Fruit fly (Drosophila melanogaster): ENCODE measurements around the gene Nup93-2.

Gene Nup93-2

dm6 chr3R:14879207-14879863 is 18.8 kb downstream of the Nup93-2 start, which contains the start of gene CG3631 (continued):
- peak; percentile 29 for TF ChIP-seq Ets97D (GFP tag; optimal IDR thresholded peaks at IDR 0.05)
- peak; percentile 95 for TF ChIP-seq Dp (GFP tag; optimal IDR thresholded peaks at IDR 0.05)
- peak; percentile 34 for TF ChIP-seq hbn (GFP tag; IDR thresholded peaks at IDR 0.05; ENCODE audit: partially characterized antibody)
- TF ChIP-seq CG10565 (GFP tag; optimal IDR thresholded peaks at IDR 0.05) = no peak
- TF ChIP-seq Elba2 (GFP tag; optimal IDR thresholded peaks at IDR 0.05) = peak; percentile 38
- peak; percentile 65 for TF ChIP-seq dm (GFP tag; optimal IDR thresholded peaks at IDR 0.05)
- peak; percentile 61 for TF ChIP-seq sens (GFP tag)
- 0 out of 3 replicates have a peak, but pooled peaks have one; percentile 6 for TF ChIP-seq mld (GFP tag; IDR thresholded peaks at IDR 0.05; ENCODE audit: partially characterized antibody)
- TF ChIP-seq CG17385 (GFP tag; optimal IDR thresholded peaks at IDR 0.05) = peak; percentile 81
- TF ChIP-seq CTCF (GFP tag; optimal IDR thresholded peaks at IDR 0.05) = peak; percentile 21
- peak; percentile 39 for TF ChIP-seq zf30C (GFP tag; optimal IDR thresholded peaks at IDR 0.05)
- peak; percentile 9 for TF ChIP-seq Nf-YC (tag; optimal IDR thresholded peaks at IDR 0.05)
- TF ChIP-seq CG17568 (GFP tag; optimal IDR thresholded peaks at IDR 0.05) = no peak
- peak; percentile 10 for TF ChIP-seq nmo (GFP tag; optimal IDR thresholded peaks at IDR 0.05)
- peak; percentile 89 for TF ChIP-seq MBD-R2 (GFP tag; IDR thresholded peaks at IDR 0.05)
- TF ChIP-seq CG4360 (GFP tag; IDR thresholded peaks at IDR 0.05) = no peak
- peak; percentile 44 for TF ChIP-seq CG14710 (tag; optimal IDR thresholded peaks at IDR 0.05)
- TF ChIP-seq pfk (GFP tag; optimal IDR thresholded peaks at IDR 0.05) = no peak
- 0 out of 4 replicates have a peak, but pooled peaks have one; percentile 31 for TF ChIP-seq Dll (GFP tag; IDR thresholded peaks at IDR 0.05; ENCODE audit: partially characterized antibody)
- 0 out of 3 replicates have a peak, but pooled peaks have one; percentile 34 for TF ChIP-seq CG34224 (GFP tag; IDR thresholded peaks at IDR 0.05; ENCODE audit: partially characterized antibody)
- TF ChIP-seq stwl (tag; optimal IDR thresholded peaks at IDR 0.05) = peak; percentile 44
- TF ChIP-seq ind (GFP tag; optimal IDR thresholded peaks at IDR 0.05) = no peak
- peak; percentile 32 for TF ChIP-seq trem (tag; optimal IDR thresholded peaks at IDR 0.05)
- peak; percentile 52 for TF ChIP-seq Sin3A (optimal IDR thresholded peaks at IDR 0.05)
- peak; percentile 26 for TF ChIP-seq CG15514 (GFP tag; optimal IDR thresholded peaks at IDR 0.05)
- peak; percentile 88 to 97 for TF ChIP-seq crp (GFP tag; optimal IDR thresholded peaks at IDR 0.05)
- peak; percentile 33 for TF ChIP-seq cwo (GFP tag; optimal IDR thresholded peaks at IDR 0.05)
- peak; percentile 96 for TF ChIP-seq CG7928 (GFP tag; optimal IDR thresholded peaks at IDR 0.05)
- TF ChIP-seq fd64A (GFP tag; optimal IDR thresholded peaks at IDR 0.05) = no peak
- no peak for TF ChIP-seq CG6254 (GFP tag; optimal IDR thresholded peaks at IDR 0.05)
- peak; percentile 98 for TF ChIP-seq E2f2 (GFP tag; IDR thresholded peaks at IDR 0.05)
- TF ChIP-seq HLH4C (GFP tag; IDR thresholded peaks at IDR 0.05; ENCODE audit: partially characterized antibody) = peak; percentile 43; the same call in 1 of the 3 replicates
- TF ChIP-seq CG8281 (tag; optimal IDR thresholded peaks at IDR 0.05) = no peak
- no peak for TF ChIP-seq CG5245 (GFP tag; optimal IDR thresholded peaks at IDR 0.05)
- 0 out of 2 replicates have a peak, but pooled peaks have one; percentile 14 for TF ChIP-seq sna (GFP tag; IDR thresholded peaks at IDR 0.05; ENCODE audit: partially characterized antibody)
- peak; percentile 25 for TF ChIP-seq BEAF-32 (GFP tag; optimal IDR thresholded peaks at IDR 0.05)
- peak; percentile 20 for TF ChIP-seq Hmr (GFP tag; optimal IDR thresholded peaks at IDR 0.05)
- TF ChIP-seq slp2 (GFP tag; optimal IDR thresholded peaks at IDR 0.05) = peak; percentile 3
- peak; percentile 5 for TF ChIP-seq CG17829 (tag; optimal IDR thresholded peaks at IDR 0.05)
- no peak for TF ChIP-seq fru (optimal IDR thresholded peaks at IDR 0.05)
- TF ChIP-seq CG34422 (GFP tag; IDR thresholded peaks at IDR 0.05) = peak; percentile 87; the same call in 2 of the 3 replicates
- peak; percentile 30 for TF ChIP-seq CG2116 (GFP tag; optimal IDR thresholded peaks at IDR 0.05)
- TF ChIP-seq CHES-1-like (GFP tag; optimal IDR thresholded peaks at IDR 0.05) = peak; percentile 55
- no peak for TF ChIP-seq CG12744 (GFP tag; optimal IDR thresholded peaks at IDR 0.05)
- TF ChIP-seq psq (GFP tag; optimal IDR thresholded peaks at IDR 0.05) = peak; percentile 74
- TF ChIP-seq CG13287 (GFP tag; IDR thresholded peaks at IDR 0.05; ENCODE audit: partially characterized antibody) = peak; percentile 56
- TF ChIP-seq CG1603 (tag; optimal IDR thresholded peaks at IDR 0.05) = peak; percentile 50
- TF ChIP-seq CG16813 (GFP tag; IDR thresholded peaks at IDR 0.05; ENCODE audit: partially characterized antibody) = 0 out of 3 replicates have a peak, but pooled peaks have one; percentile 11

Data from whole organism, embryonic.